Fruit fly (Drosophila melanogaster) whole organism, embryonic: ENCODE measurements around the gene Lcp65Ae.

Experiments
- ATbp ChIP-seq: fragments of 200-800 bp; sonication (Bioruptor generic); optimal IDR thresholded peaks from 2 replicates; lab custom pipeline; 2017; ENCODE audit warnings: missing biosample characterization, mild to moderate bottlenecking, missing genetic modification characterization, missing genetic modification reagents
- Bdp1 ChIP-seq: fragments of 200-800 bp; sonication (Bioruptor generic); optimal IDR thresholded peaks from 3 replicates; lab custom pipeline; 2016; ENCODE audit warnings: missing biosample characterization, missing genetic modification characterization
- Blimp-1 ChIP-seq: fragments of 200-800 bp; sonication (Bioruptor generic); optimal IDR thresholded peaks from 3 replicates; lab custom pipeline; 2018; ENCODE audit warnings: missing biosample characterization, missing genetic modification characterization, mild to moderate bottlenecking, moderate library complexity, missing genetic modification reagents
- CG10147 ChIP-seq: fragments of 200-800 bp; sonication (Bioruptor generic); optimal IDR thresholded peaks from 2 replicates; lab custom pipeline; 2019; ENCODE audit warnings: missing biosample characterization, mild to moderate bottlenecking, missing genetic modification characterization, moderate library complexity
- CG10979 ChIP-seq: fragments of 200-800 bp; sonication (Bioruptor generic); optimal IDR thresholded peaks from 2 replicates; lab custom pipeline; 2018; ENCODE audit warnings: missing biosample characterization, mild to moderate bottlenecking, missing genetic modification characterization, moderate library complexity
- CG11560 ChIP-seq: fragments of 200-800 bp; sonication (Bioruptor generic); IDR thresholded peaks from 3 replicates; pipeline ENCODE4 v1.3.6; 2022; ENCODE audit warnings: missing biosample characterization, missing genetic modification characterization
- CG12071 ChIP-seq: fragments of 200-800 bp; sonication (Bioruptor generic); optimal IDR thresholded peaks from 3 replicates; lab custom pipeline; 2018; ENCODE audit warnings: missing biosample characterization, mild to moderate bottlenecking, missing genetic modification characterization
- CG12104 ChIP-seq: fragments of 200-800 bp; sonication (Bioruptor generic); optimal IDR thresholded peaks from 3 replicates; lab custom pipeline; 2016; ENCODE audit warnings: missing biosample characterization, missing genetic modification characterization
- CG12219 ChIP-seq: fragments of 200-800 bp; sonication (Bioruptor generic); optimal IDR thresholded peaks from 3 replicates; lab custom pipeline; 2018; ENCODE audit warnings: missing biosample characterization, mild to moderate bottlenecking, missing genetic modification characterization
- CG1233 ChIP-seq: fragments of 200-800 bp; sonication (Bioruptor generic); optimal IDR thresholded peaks from 4 replicates; lab custom pipeline; 2018; ENCODE audit warnings: missing biosample characterization, mild to moderate bottlenecking, missing genetic modification characterization
- CG13424 ChIP-seq: fragments of 200-800 bp; sonication (Bioruptor generic); optimal IDR thresholded peaks from 2 replicates; lab custom pipeline; 2019; ENCODE audit warnings: missing biosample characterization, mild to moderate bottlenecking, missing genetic modification characterization, moderate library complexity
- CG14014 ChIP-seq: fragments of 200-800 bp; sonication (Bioruptor generic); IDR thresholded peaks from 2 replicates; pipeline ENCODE4 v1.3.6; 2022; ENCODE audit warnings: missing biosample characterization, missing genetic modification characterization
- CG15011 ChIP-seq: fragments of 200-800 bp; sonication (Bioruptor generic); optimal IDR thresholded peaks from 3 replicates; lab custom pipeline; 2018; ENCODE audit warnings: missing biosample characterization, mild to moderate bottlenecking, missing genetic modification characterization
- CG15269 ChIP-seq: fragments of 200-800 bp; sonication (Bioruptor generic); optimal IDR thresholded peaks from 2 replicates; lab custom pipeline; 2018; ENCODE audit warnings: missing biosample characterization, mild to moderate bottlenecking, missing genetic modification characterization, moderate library complexity
- CG17385 ChIP-seq: fragments of 200-800 bp; sonication (Bioruptor generic); optimal IDR thresholded peaks from 3 replicates; lab custom pipeline; 2018; ENCODE audit warnings: missing biosample characterization, mild to moderate bottlenecking, missing genetic modification characterization
- CG17568 ChIP-seq: fragments of 200-800 bp; sonication (Bioruptor generic); optimal IDR thresholded peaks from 2 replicates; lab custom pipeline; 2018; ENCODE audit warnings: missing biosample characterization, mild to moderate bottlenecking, missing genetic modification characterization, moderate library complexity
- CG17829 ChIP-seq: fragments of 200-800 bp; optimal IDR thresholded peaks from 2 replicates; lab custom pipeline; 2019; ENCODE audit warnings: missing biosample characterization, mild to moderate bottlenecking, missing genetic modification characterization, moderate library complexity
- CG2678 ChIP-seq: fragments of 200-800 bp; sonication (Bioruptor generic); optimal IDR thresholded peaks from 3 replicates; lab custom pipeline; 2019; ENCODE audit warnings: missing biosample characterization, mild to moderate bottlenecking, missing genetic modification characterization, moderate library complexity
- CG2875 ChIP-seq: fragments of 200-800 bp; sonication (Bioruptor generic); optimal IDR thresholded peaks from 2 replicates; lab custom pipeline; 2017; ENCODE audit warnings: missing biosample characterization, mild to moderate bottlenecking, missing genetic modification characterization, missing genetic modification reagents
- CG30403 ChIP-seq: fragments of 200-800 bp; sonication (Bioruptor generic); optimal IDR thresholded peaks from 3 replicates; lab custom pipeline; 2016; ENCODE audit warnings: missing biosample characterization, missing genetic modification characterization
- CG31441 ChIP-seq: fragments of 200-800 bp; sonication (Bioruptor generic); IDR thresholded peaks from 2 replicates; pipeline ENCODE4 v1.3.6; 2022; ENCODE audit warnings: missing biosample characterization, missing genetic modification characterization
- CG4328 ChIP-seq: fragments of 200-800 bp; sonication (Bioruptor generic); optimal IDR thresholded peaks from 3 replicates; lab custom pipeline; 2017; ENCODE audit warnings: missing biosample characterization, missing genetic modification reagents, missing genetic modification characterization
- CG4707 ChIP-seq: fragments of 200-800 bp; sonication (Bioruptor generic); optimal IDR thresholded peaks from 2 replicates; lab custom pipeline; 2018; ENCODE audit warnings: missing biosample characterization, mild to moderate bottlenecking, missing genetic modification characterization, moderate library complexity
- CG5953 ChIP-seq: fragments of 200-800 bp; sonication (Bioruptor generic); IDR thresholded peaks from 2 replicates; pipeline ENCODE4 v1.3.6; 2022; ENCODE audit warnings: missing biosample characterization, missing genetic modification characterization
- CG9727 ChIP-seq: fragments of 200-800 bp; sonication (Bioruptor generic); optimal IDR thresholded peaks from 3 replicates; lab custom pipeline; 2017; ENCODE audit warnings: missing biosample characterization, mild to moderate bottlenecking, missing genetic modification characterization
- CoRest ChIP-seq: fragments of 200-800 bp; sonication (Bioruptor generic); optimal IDR thresholded peaks from 3 replicates; lab custom pipeline; 2018; ENCODE audit warnings: missing biosample characterization, mild to moderate bottlenecking, missing genetic modification characterization, moderate library complexity
- CrebB ChIP-seq: fragments of 200-800 bp; sonication (Bioruptor generic); optimal IDR thresholded peaks from 3 replicates; lab custom pipeline; 2018; ENCODE audit warnings: missing biosample characterization, mild to moderate bottlenecking, missing genetic modification characterization
- D19B ChIP-seq: fragments of 200-800 bp; sonication (Bioruptor generic); optimal IDR thresholded peaks from 2 replicates; lab custom pipeline; 2017; ENCODE audit warnings: missing biosample characterization, mild to moderate bottlenecking, missing genetic modification characterization
- Dip2 ChIP-seq: fragments of 200-800 bp; sonication (Bioruptor generic); IDR thresholded peaks from 2 replicates; pipeline ENCODE4 v1.3.6; 2022; ENCODE audit warnings: missing biosample characterization, missing genetic modification characterization
- HLH3B ChIP-seq: fragments of 200-800 bp; sonication (Bioruptor generic); IDR thresholded peaks from 2 replicates; pipeline ENCODE4 v1.3.6; 2022; ENCODE audit warnings: missing biosample characterization, missing genetic modification characterization
- Nf-YB ChIP-seq: fragments of 200-800 bp; sonication (Bioruptor generic); optimal IDR thresholded peaks from 3 replicates; lab custom pipeline; 2019; ENCODE audit warnings: missing biosample characterization, mild to moderate bottlenecking, missing genetic modification characterization, moderate library complexity
- Optix ChIP-seq: fragments of 200-800 bp; sonication (Bioruptor generic); IDR thresholded peaks from 3 replicates; pipeline ENCODE4 v1.3.6; 2022; ENCODE audit warnings: missing biosample characterization, missing genetic modification characterization
- PHDP ChIP-seq: fragments of 200-800 bp; sonication (Bioruptor generic); optimal IDR thresholded peaks from 3 replicates; lab custom pipeline; 2018; ENCODE audit warnings: missing biosample characterization, mild to moderate bottlenecking, missing genetic modification characterization, moderate library complexity
- Pdp1 ChIP-seq, 2 experiments: fragments of 200-800 bp; sonication (Bioruptor generic); optimal IDR thresholded peaks; 3 replicates each; lab custom pipeline; 2016; ENCODE audit warnings: missing biosample characterization in 2 of 2, missing genetic modification characterization in 2 of 2, mild to moderate bottlenecking in 1 of 2, moderate library complexity in 1 of 2
- Sox100B ChIP-seq: fragments of 200-800 bp; sonication (Bioruptor generic); optimal IDR thresholded peaks from 3 replicates; lab custom pipeline; 2018; ENCODE audit warnings: missing biosample characterization, mild to moderate bottlenecking, missing genetic modification characterization
- cg ChIP-seq: fragments of 200-800 bp; sonication (Bioruptor generic); optimal IDR thresholded peaks from 3 replicates; lab custom pipeline; 2019; ENCODE audit warnings: missing biosample characterization, mild to moderate bottlenecking, missing genetic modification characterization, moderate library complexity
- crol ChIP-seq: fragments of 200-800 bp; sonication (Bioruptor generic); IDR thresholded peaks from 2 replicates; pipeline ENCODE4 v1.3.6; 2022; ENCODE audit warnings: missing biosample characterization, missing genetic modification characterization
- fd64A ChIP-seq: fragments of 200-800 bp; sonication (Bioruptor generic); optimal IDR thresholded peaks from 3 replicates; lab custom pipeline; 2018; ENCODE audit warnings: missing biosample characterization, mild to moderate bottlenecking, missing genetic modification characterization
- gce ChIP-seq: fragments of 200-800 bp; sonication (Bioruptor generic); IDR thresholded peaks from 3 replicates; pipeline ENCODE4 v1.3.6; 2022; ENCODE audit warnings: missing biosample characterization, missing genetic modification characterization
- kah ChIP-seq: fragments of 200-800 bp; sonication (Bioruptor generic); optimal IDR thresholded peaks from 2 replicates; lab custom pipeline; 2018; ENCODE audit warnings: missing biosample characterization, mild to moderate bottlenecking, missing genetic modification characterization
- salm ChIP-seq: fragments of 200-800 bp; sonication (Bioruptor generic); optimal IDR thresholded peaks from 2 replicates; lab custom pipeline; 2018; ENCODE audit warnings: missing biosample characterization, mild to moderate bottlenecking, missing genetic modification characterization
- sd ChIP-seq: fragments of 200-800 bp; sonication (Bioruptor generic); optimal IDR thresholded peaks from 3 replicates; lab custom pipeline; 2018; ENCODE audit warnings: missing biosample characterization, mild to moderate bottlenecking, missing genetic modification characterization, moderate library complexity
- sens ChIP-seq: fragments of 200-800 bp; sonication (Bioruptor generic); peaks from one replicate; lab custom pipeline; 2016; ENCODE audit warnings: missing biosample characterization, missing genetic modification characterization
- sqz ChIP-seq: fragments of 200-800 bp; sonication (Bioruptor generic); optimal IDR thresholded peaks from 3 replicates; lab custom pipeline; 2018; ENCODE audit warnings: missing biosample characterization, mild to moderate bottlenecking, missing genetic modification characterization
- sr ChIP-seq: fragments of 200-800 bp; sonication (Bioruptor generic); IDR thresholded peaks from 3 replicates; pipeline ENCODE4 v1.3.6; 2022; ENCODE audit warnings: missing biosample characterization, missing genetic modification characterization
- tap ChIP-seq: fragments of 200-800 bp; optimal IDR thresholded peaks from 3 replicates; lab custom pipeline; 2019; ENCODE audit warnings: missing biosample characterization, mild to moderate bottlenecking, missing genetic modification characterization, moderate library complexity
- tio ChIP-seq: fragments of 200-800 bp; sonication (Bioruptor generic); optimal IDR thresholded peaks from 2 replicates; lab custom pipeline; 2017; ENCODE audit warnings: missing biosample characterization, missing genetic modification characterization, inconsistent platforms
- tll ChIP-seq, 2 experiments: fragments of 200-800 bp in 1 of 2; fragments of >200 bp in 1 of 2; sonication (Bioruptor generic) in 1 of 2; optimal IDR thresholded peaks; 2 replicates each; lab custom pipeline; 2017 to 2019; ENCODE audit warnings: missing biosample characterization in 2 of 2, missing genetic modification characterization in 2 of 2, mild to moderate bottlenecking in 1 of 2, moderate library complexity in 1 of 2
- trh ChIP-seq: fragments of 200-800 bp; sonication (Bioruptor generic); optimal IDR thresholded peaks from 2 replicates; lab custom pipeline; 2016; ENCODE audit warnings: missing biosample characterization, missing genetic modification characterization

The Lcp65Ae gene

DNA sequence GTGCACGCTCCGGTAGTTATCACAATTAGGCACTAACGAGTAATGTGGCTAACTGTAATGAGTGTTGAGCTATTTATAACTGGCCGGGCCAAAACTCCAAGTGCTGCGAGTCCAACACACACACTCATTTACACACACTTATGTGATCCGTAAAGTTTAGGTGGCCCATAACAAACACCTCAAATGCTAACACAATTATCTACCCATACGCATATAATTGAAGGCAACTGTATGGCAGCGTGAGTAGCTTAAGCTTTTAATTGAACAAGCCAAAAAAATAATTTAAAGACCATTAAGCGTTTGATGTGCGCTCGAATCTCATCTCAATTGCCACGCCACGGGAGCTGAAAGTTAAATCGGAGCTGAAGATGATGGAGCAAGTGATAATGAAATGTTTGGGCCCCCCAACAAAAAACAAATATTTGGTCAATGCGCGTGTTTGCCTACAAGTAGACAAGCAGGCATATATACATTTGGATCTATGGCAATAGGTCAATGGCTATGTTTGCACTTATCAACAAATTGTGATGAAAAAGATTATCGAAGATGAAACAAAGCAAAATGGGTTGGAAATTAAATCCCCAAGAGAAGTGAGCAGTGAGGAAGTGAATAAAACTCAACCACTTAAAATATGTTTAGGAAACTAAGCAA, 2.1 kb upstream of the Lcp65Ae start, which contains the start of gene Cpr65Av (continued):
- TF ChIP-seq CG4707 (GFP tag; lab: Kevin White, UChicago), result peak; percentile 28
- no peak for TF ChIP-seq CG17829 (tag; lab: Kevin White, UChicago)
- TF ChIP-seq Pdp1 (GFP tag; optimal IDR thresholded peaks at IDR 0.05; lab: Kevin White, UChicago), result no peak
- peak; percentile 17 for TF ChIP-seq CG12071 (GFP tag; lab: Kevin White, UChicago)
- TF ChIP-seq crol (GFP tag; lab: Robert Waterston, UW), result no peak
- TF ChIP-seq cg (GFP tag; lab: Kevin White, UChicago), result no peak
- TF ChIP-seq Dip2 (GFP tag; lab: Robert Waterston, UW), result no peak
- peak; percentile 27 for TF ChIP-seq CG2678
- no peak for TF ChIP-seq D19B
- TF ChIP-seq CG5953 (GFP tag; lab: Robert Waterston, UW), result no peak
- TF ChIP-seq Sox100B (GFP tag; lab: Kevin White, UChicago), result peak; percentile 38
- peak; percentile 26 for TF ChIP-seq CrebB (tag; lab: Kevin White, UChicago)
- no peak for TF ChIP-seq CG4328 (GFP tag; lab: Kevin White, UChicago)
- peak; percentile 83 for TF ChIP-seq sens (GFP tag; lab: Kevin White, UChicago)
- TF ChIP-seq CG13424 (tag; lab: Kevin White, UChicago), result peak; percentile 39
- no peak for TF ChIP-seq Optix (GFP tag; lab: Robert Waterston, UW)
- TF ChIP-seq CG12219 (GFP tag; lab: Kevin White, UChicago), result peak; percentile 23
- 0 out of 3 replicates have a peak, but pooled peaks have one; percentile 24 for TF ChIP-seq sr (GFP tag; lab: Robert Waterston, UW)
- TF ChIP-seq CG17385 (GFP tag; lab: Kevin White, UChicago), result peak; percentile 2
- peak; percentile 43 for TF ChIP-seq sqz (GFP tag; lab: Kevin White, UChicago)
- no peak for TF ChIP-seq Nf-YB (GFP tag; lab: Kevin White, UChicago)
- TF ChIP-seq gce (GFP tag; lab: Robert Waterston, UW), result 0 out of 3 replicates have a peak, but pooled peaks have one; percentile 28
- no peak for TF ChIP-seq CG10979 (tag; lab: Kevin White, UChicago)
- no peak for TF ChIP-seq CG11560 (tag; lab: Robert Waterston, UW)
- no peak for TF ChIP-seq tll (GFP tag; optimal IDR thresholded peaks at IDR 0.05; lab: Kevin White, UChicago)
- TF ChIP-seq CG2875 (GFP tag; lab: Kevin White, UChicago), result peak; percentile 37
- TF ChIP-seq tio (GFP tag; lab: Kevin White, UChicago), result no peak
- TF ChIP-seq kah (GFP tag; lab: Kevin White, UChicago), result no peak
- peak; percentile 14 for TF ChIP-seq CG12104 (GFP tag; lab: Kevin White, UChicago)
- 0 out of 2 replicates have a peak, but pooled peaks have one; percentile 34 for TF ChIP-seq HLH3B (GFP tag; lab: Robert Waterston, UW)
- peak; percentile 34; the same call in 1 of the 2 replicates for TF ChIP-seq CG14014 (GFP tag; lab: Robert Waterston, UW)
- TF ChIP-seq CG30403 (GFP tag; lab: Kevin White, UChicago), result no peak
- TF ChIP-seq PHDP (tag; lab: Kevin White, UChicago), result peak; percentile 54
- TF ChIP-seq ATbp, result peak; percentile 62
- TF ChIP-seq sd (tag; lab: Kevin White, UChicago), result peak; percentile 15
- TF ChIP-seq CG1233 (GFP tag; lab: Kevin White, UChicago), result peak; percentile 32
- peak; percentile 42 for TF ChIP-seq tap (tag; lab: Kevin White, UChicago)
- TF ChIP-seq CG15269 (tag; lab: Kevin White, UChicago), result peak; percentile 10
- peak; percentile 13 for TF ChIP-seq Blimp-1
- no peak for TF ChIP-seq CG17568
- TF ChIP-seq Bdp1 (GFP tag; lab: Kevin White, UChicago), result no peak
- no peak for TF ChIP-seq trh (GFP tag; lab: Kevin White, UChicago)
- TF ChIP-seq fd64A (GFP tag; lab: Kevin White, UChicago), result peak; percentile 16
- peak; percentile 6 for TF ChIP-seq CG15011 (GFP tag; lab: Kevin White, UChicago)
- peak; percentile 7 for TF ChIP-seq CoRest (tag; lab: Kevin White, UChicago)
- no peak for TF ChIP-seq CG9727 (GFP tag; lab: Kevin White, UChicago)
- no peak for TF ChIP-seq salm (tag; lab: Kevin White, UChicago)
- no peak for TF ChIP-seq CG10147 (GFP tag; lab: Kevin White, UChicago)
- TF ChIP-seq CG31441 (GFP tag; lab: Robert Waterston, UW), result 0 out of 2 replicates have a peak, but pooled peaks have one; percentile 12
